Worm (Caenorhabditis elegans): ENCODE measurements around the gene ran-2.

DNA sequence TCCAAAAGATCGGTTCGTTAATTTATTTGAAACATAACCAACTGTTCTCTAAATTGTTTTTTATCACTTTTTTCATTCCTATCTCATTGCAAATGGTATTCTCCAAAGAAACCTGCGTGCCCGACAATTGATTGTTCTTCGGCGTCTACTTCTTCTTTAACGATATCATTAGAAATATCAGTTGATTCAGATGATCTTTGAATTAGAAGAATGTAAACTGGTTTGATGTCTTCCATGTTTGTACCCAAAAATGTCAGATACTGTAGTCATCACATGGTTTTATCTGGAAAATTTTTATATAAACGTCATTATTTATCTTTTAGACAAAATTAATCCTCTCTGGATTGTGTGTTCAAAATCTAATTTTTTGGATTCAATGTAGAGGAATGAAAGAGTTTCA lies 35.6 kb upstream of the ran-2 start:
- TF ChIP-seq fkh-10 (GFP tag; optimal IDR thresholded peaks at IDR 0.05) (no peak), fkh-2 (tag; optimal IDR thresholded peaks at IDR 0.05) (no peak), elt-2 (tag; optimal IDR thresholded peaks at IDR 0.05) (no peak), ztf-11 (tag; optimal IDR thresholded peaks at IDR 0.05) (no peak), fos-1 (tag; optimal IDR thresholded peaks at IDR 0.05) (no peak), nhr-28 (tag; optimal IDR thresholded peaks at IDR 0.05) (no peak), nhr-12 (tag; optimal IDR thresholded peaks at IDR 0.05) (no peak), tbx-2 (tag; optimal IDR thresholded peaks at IDR 0.05) (no peak), aly-2 (tag; optimal IDR thresholded peaks at IDR 0.05) (no peak)
